Worm (Caenorhabditis elegans) whole organism, L2 larva: ENCODE measurements around the gene srh-298.

Source experiments
- C34F6.9 ChIP-seq: fragments of 150-350 bp; optimal IDR thresholded peaks from 2 replicates; lab custom pipeline; 2014; ENCODE audit warnings: missing biosample characterization, missing genetic modification characterization
- alr-1 ChIP-seq: fragments of 150-350 bp; optimal IDR thresholded peaks from 2 replicates; lab custom pipeline; 2014; ENCODE audit warnings: missing biosample characterization, missing genetic modification characterization
- ama-1 ChIP-seq: fragments of 150-350 bp; optimal IDR thresholded peaks from 2 replicates; lab custom pipeline; 2018; ENCODE audit warnings: inconsistent platforms
- dmd-4 ChIP-seq: sonication (generic microtip); optimal IDR thresholded peaks from 2 replicates; lab custom pipeline; 2017; ENCODE audit warnings: missing biosample characterization, missing genetic modification characterization
- lin-39 ChIP-seq: fragments of 150-350 bp; optimal IDR thresholded peaks from 2 replicates; lab custom pipeline; 2014; ENCODE audit warnings: missing biosample characterization, missing genetic modification reagents, missing genetic modification characterization
- nhr-11 ChIP-seq: fragments of 150-350 bp; optimal IDR thresholded peaks from 2 replicates; lab custom pipeline; 2014; ENCODE audit warnings: missing biosample characterization, missing genetic modification characterization
- nhr-237 ChIP-seq: fragments of 150-350 bp; optimal IDR thresholded peaks from 2 replicates; lab custom pipeline; 2014; ENCODE audit warnings: missing biosample characterization, missing genetic modification characterization
- sma-3 ChIP-seq: sonication (generic microtip); optimal IDR thresholded peaks from 2 replicates; lab custom pipeline; 2016; ENCODE audit warnings: missing genetic modification reagents, missing genetic modification characterization, missing compliant biosample characterization
- ztf-11 ChIP-seq: sonication (generic microtip); optimal IDR thresholded peaks from 2 replicates; lab custom pipeline; 2017; ENCODE audit warnings: missing biosample characterization, missing genetic modification characterization

ce11 chrV:17859519-17859918, 40.9 kb downstream of the srh-298 start:
- no peak for TF ChIP-seq lin-39 (tag; lab: Kevin White, UChicago)
- no peak for TF ChIP-seq ztf-11 (tag; lab: Kevin White, UChicago)
- TF ChIP-seq alr-1 (tag; lab: Kevin White, UChicago), result no peak
- TF ChIP-seq ama-1 (lab: Kevin White, UChicago), result no peak
- TF ChIP-seq sma-3 (GFP tag; lab: Kevin White, UChicago), result no peak
- no peak for TF ChIP-seq nhr-237 (tag; lab: Kevin White, UChicago)
- TF ChIP-seq nhr-11, result no peak
- no peak for TF ChIP-seq C34F6.9 (tag; lab: Kevin White, UChicago)
- no peak for TF ChIP-seq dmd-4 (tag; lab: Kevin White, UChicago)
